Worm (Caenorhabditis elegans) whole organism, L2 larva: ENCODE data around the gene gpa-6.

Source experiments
- R02D3.7 ChIP-seq: fragments of 150-350 bp; optimal IDR thresholded peaks from 2 replicates; lab custom pipeline; 2014; ENCODE audit warnings: missing biosample characterization, missing genetic modification characterization
- alr-1 ChIP-seq: fragments of 150-350 bp; optimal IDR thresholded peaks from 2 replicates; lab custom pipeline; 2014; ENCODE audit warnings: missing biosample characterization, missing genetic modification characterization
- crh-2 ChIP-seq: sonication (generic microtip); optimal IDR thresholded peaks from 2 replicates; lab custom pipeline; 2017; ENCODE audit warnings: missing biosample characterization, missing genetic modification characterization
- elt-3 ChIP-seq: sonication (generic microtip); optimal IDR thresholded peaks from 2 replicates; lab custom pipeline; 2017; ENCODE audit warnings: missing biosample characterization, missing genetic modification characterization
- lsy-2 ChIP-seq, 2 experiments: fragments of 150-350 bp in 1 of 2; sonication (generic microtip) in 1 of 2; optimal IDR thresholded peaks; 2 replicates each; lab custom pipeline; 2014 to 2017; ENCODE audit warnings: missing biosample characterization in 2 of 2, missing genetic modification characterization in 2 of 2
- mdl-1 ChIP-seq, 2 experiments: fragments of 150-350 bp in 1 of 2; sonication (generic microtip) in 1 of 2; optimal IDR thresholded peaks; 2 replicates each; lab custom pipeline; 2017; ENCODE audit warnings: missing biosample characterization in 2 of 2, missing genetic modification characterization in 2 of 2
- nhr-23 ChIP-seq: fragments of 150-350 bp; optimal IDR thresholded peaks from 2 replicates; lab custom pipeline; 2014; ENCODE audit warnings: missing biosample characterization, missing genetic modification reagents, missing genetic modification characterization
- nhr-237 ChIP-seq: fragments of 150-350 bp; optimal IDR thresholded peaks from 2 replicates; lab custom pipeline; 2014; ENCODE audit warnings: missing biosample characterization, missing genetic modification characterization
- sem-4 ChIP-seq: fragments of 150-350 bp; optimal IDR thresholded peaks from 2 replicates; lab custom pipeline; 2014; ENCODE audit warnings: missing biosample characterization, missing genetic modification reagents, missing genetic modification characterization
- snpc-4 ChIP-seq: fragments of 150-350 bp; optimal IDR thresholded peaks from 2 replicates; lab custom pipeline; 2014; ENCODE audit warnings: missing biosample characterization, missing genetic modification characterization
- unc-55 ChIP-seq: fragments of 150-350 bp; sonication (generic microtip); optimal IDR thresholded peaks from 3 replicates; lab custom pipeline; 2014; ENCODE audit warnings: missing biosample characterization, missing genetic modification reagents, missing genetic modification characterization

DNA sequence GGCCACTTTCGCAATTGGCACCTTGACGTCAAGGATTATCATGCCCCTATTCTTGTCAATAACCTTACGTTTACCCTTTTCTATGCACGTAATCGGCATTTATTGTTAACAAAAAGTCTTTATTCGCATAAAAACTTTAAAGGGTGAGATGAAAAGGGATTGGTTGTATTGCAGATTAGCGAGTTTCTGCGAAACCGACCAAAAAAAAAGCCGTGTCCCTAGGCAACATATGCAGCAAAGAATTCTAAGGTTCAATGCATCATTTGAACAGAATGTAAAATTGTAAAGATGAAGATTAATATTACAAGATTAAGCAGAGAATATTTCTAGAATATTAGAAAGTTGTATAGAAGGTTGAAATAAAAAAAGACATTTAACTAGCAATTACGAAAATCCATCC lies 9.0 kb upstream of the gpa-6 start:
- TF ChIP-seq mdl-1 (tag; optimal IDR thresholded peaks at IDR 0.05; lab: Kevin White, UChicago) (no peak), lsy-2 (tag; optimal IDR thresholded peaks at IDR 0.05; lab: Kevin White, UChicago) (no peak), sem-4 (tag; lab: Kevin White, UChicago) (no peak), crh-2 (tag; lab: Kevin White, UChicago) (no peak), nhr-237 (tag; lab: Kevin White, UChicago) (no peak), R02D3.7 (tag; lab: Kevin White, UChicago) (no peak), unc-55 (GFP tag; lab: Kevin White, UChicago) (no peak), alr-1 (tag; lab: Kevin White, UChicago) (no peak), nhr-23 (tag; lab: Kevin White, UChicago) (no peak), elt-3 (no peak), snpc-4 (tag; lab: Kevin White, UChicago) (no peak)
